Worm (Caenorhabditis elegans): ENCODE data around the gene H23N18.6.

- TF ChIP-seq T22C8.4 (GFP tag; IDR thresholded peaks at IDR 0.05) (no peak), tab-1 (GFP tag; IDR thresholded peaks at IDR 0.05) (no peak)
Observed at ce11 chrV:4905953-4906352, 8.9 kb downstream of the H23N18.6 start, which contains the start of gene ugt-14.
